Worm (Caenorhabditis elegans) whole organism, late embryonic: ENCODE data around the gene obr-3.

ENCODE experiments used
- C08G9.2 ChIP-seq: sonication (generic microtip); optimal IDR thresholded peaks from 2 replicates; lab custom pipeline; 2016; ENCODE audit warnings: mild to moderate bottlenecking, missing genetic modification characterization, moderate library complexity, missing compliant biosample characterization
- ama-1 ChIP-seq: fragments of 150-350 bp; optimal IDR thresholded peaks from 2 replicates; lab custom pipeline; 2014
- ceh-22 ChIP-seq: sonication (generic microtip); optimal IDR thresholded peaks from 2 replicates; lab custom pipeline; 2017; ENCODE audit warnings: missing biosample characterization, missing genetic modification characterization
- ceh-24 ChIP-seq: sonication (generic microtip); optimal IDR thresholded peaks from 2 replicates; lab custom pipeline; 2016; ENCODE audit warnings: mild to moderate bottlenecking, missing genetic modification characterization, missing compliant biosample characterization
- ceh-31 ChIP-seq: sonication (generic microtip); optimal IDR thresholded peaks from 2 replicates; lab custom pipeline; 2016; ENCODE audit warnings: missing genetic modification characterization, missing compliant biosample characterization
- elt-4 ChIP-seq: sonication (generic microtip); optimal IDR thresholded peaks from 2 replicates; lab custom pipeline; 2016; ENCODE audit warnings: missing genetic modification characterization, missing compliant biosample characterization
- hlh-13 ChIP-seq: fragments of 200-800 bp; sonication (Bioruptor generic); optimal IDR thresholded peaks from 2 replicates; lab custom pipeline; 2018; ENCODE audit warnings: mild to moderate bottlenecking, missing genetic modification characterization, missing compliant biosample characterization
- hlh-30 ChIP-seq: sonication (generic microtip); optimal IDR thresholded peaks from 2 replicates; lab custom pipeline; 2017; ENCODE audit warnings: antibody characterized with exemption, missing genetic modification characterization, missing compliant biosample characterization; ENCODE audit not compliant: insufficient read depth
- nfya-1 ChIP-seq: sonication (generic microtip); optimal IDR thresholded peaks from 2 replicates; lab custom pipeline; 2017; ENCODE audit warnings: missing genetic modification characterization, mild to moderate bottlenecking, missing compliant biosample characterization, antibody characterized with exemption, moderate library complexity
- odd-2 ChIP-seq: sonication (generic microtip); optimal IDR thresholded peaks from 2 replicates; lab custom pipeline; 2017; ENCODE audit warnings: antibody characterized with exemption, mild to moderate bottlenecking, missing genetic modification characterization, missing compliant biosample characterization
- pag-3 ChIP-seq: sonication (generic microtip); optimal IDR thresholded peaks from 2 replicates; lab custom pipeline; 2016; ENCODE audit warnings: missing compliant biosample characterization, missing genetic modification characterization, borderline replicate concordance
- pha-4 ChIP-seq: fragments of 150-350 bp; optimal IDR thresholded peaks from 2 replicates; lab custom pipeline; 2018; ENCODE audit warnings: missing biosample characterization, missing genetic modification reagents, missing genetic modification characterization
- pqm-1 ChIP-seq: sonication (generic microtip); optimal IDR thresholded peaks from 2 replicates; lab custom pipeline; 2016; ENCODE audit warnings: missing genetic modification characterization, missing compliant biosample characterization
- rnt-1 ChIP-seq: sonication (generic microtip); optimal IDR thresholded peaks from 2 replicates; lab custom pipeline; 2016; ENCODE audit warnings: missing genetic modification characterization, missing compliant biosample characterization

- no peak for TF ChIP-seq nfya-1 (tag; lab: Kevin White, UChicago)
- no peak for TF ChIP-seq rnt-1 (tag; lab: Kevin White, UChicago)
- TF ChIP-seq ceh-31 (tag; lab: Kevin White, UChicago): no peak
- no peak for TF ChIP-seq elt-4
- no peak for TF ChIP-seq pha-4 (tag; lab: Kevin White, UChicago)
- no peak for TF ChIP-seq ceh-24 (tag; lab: Kevin White, UChicago)
- TF ChIP-seq pqm-1 (tag; lab: Kevin White, UChicago): no peak
- no peak for TF ChIP-seq pag-3 (tag; lab: Kevin White, UChicago)
- TF ChIP-seq hlh-30 (tag; lab: Kevin White, UChicago): no peak
- no peak for TF ChIP-seq C08G9.2 (tag; lab: Kevin White, UChicago)
- TF ChIP-seq hlh-13 (GFP tag; lab: Kevin White, UChicago): no peak
- no peak for TF ChIP-seq odd-2
- no peak for TF ChIP-seq ama-1 (lab: Kevin White, UChicago)
- no peak for TF ChIP-seq ceh-22 (tag; lab: Kevin White, UChicago)
Observed at ce11 chrX:13809773-13810172, at the start of gene obr-3.
